Fruit fly (Drosophila melanogaster): ENCODE data around the gene CG3842.
A peak's percentile ranks its signal among the peaks of the same experiment; 100 is the strongest.

Gene CG3842

DNA sequence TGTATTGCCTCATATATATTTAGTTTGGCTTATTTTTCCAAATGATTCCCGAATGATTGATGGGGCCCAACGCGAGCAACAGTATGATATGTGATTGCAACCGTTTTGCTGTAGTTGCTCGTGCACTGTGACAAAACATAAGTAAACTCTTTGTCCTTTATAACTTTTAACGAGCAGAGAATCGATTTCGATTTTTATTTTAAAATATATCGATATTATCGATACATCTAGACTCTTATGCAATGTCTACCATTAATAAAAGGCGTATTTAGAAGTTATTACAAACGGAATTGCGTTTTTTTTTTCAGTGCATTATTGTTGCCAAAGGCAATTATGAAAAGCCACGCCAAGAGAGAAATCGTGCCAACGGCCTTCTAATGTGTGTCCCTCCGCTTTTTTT, 22.0 kb upstream of the CG3842 start:
- no peak for TF ChIP-seq CG11617 (GFP tag; optimal IDR thresholded peaks at IDR 0.05)
- no peak for TF ChIP-seq CG12768 (GFP tag; optimal IDR thresholded peaks at IDR 0.05)
- TF ChIP-seq CG5204 (GFP tag; optimal IDR thresholded peaks at IDR 0.05), result no peak
- no peak for TF ChIP-seq Clk (GFP tag; optimal IDR thresholded peaks at IDR 0.05)
- no peak for TF ChIP-seq Crg-1 (GFP tag; optimal IDR thresholded peaks at IDR 0.05)
- TF ChIP-seq kay (GFP tag; ENCODE audit: borderline replicate concordance), result no peak
- no peak for TF ChIP-seq cic (GFP tag; optimal IDR thresholded peaks at IDR 0.05)
- TF ChIP-seq tj (GFP tag; optimal IDR thresholded peaks at IDR 0.05), result no peak
- TF ChIP-seq CG7101 (tag; optimal IDR thresholded peaks at IDR 0.05), result no peak
- TF ChIP-seq CG1620 (GFP tag; optimal IDR thresholded peaks at IDR 0.05), result no peak
- TF ChIP-seq CG33017 (tag; optimal IDR thresholded peaks at IDR 0.05), result no peak
- no peak for TF ChIP-seq CG14711 (tag; optimal IDR thresholded peaks at IDR 0.05)
- TF ChIP-seq Mnt (GFP tag; optimal IDR thresholded peaks at IDR 0.05), result no peak
- TF ChIP-seq toe (GFP tag; optimal IDR thresholded peaks at IDR 0.05), result no peak
- TF ChIP-seq cnc (optimal IDR thresholded peaks at IDR 0.05), result no peak
- no peak for TF ChIP-seq CG7045 (GFP tag; optimal IDR thresholded peaks at IDR 0.05)
- no peak for TF ChIP-seq Hr96 (GFP tag; optimal IDR thresholded peaks at IDR 0.05)

DNA sequence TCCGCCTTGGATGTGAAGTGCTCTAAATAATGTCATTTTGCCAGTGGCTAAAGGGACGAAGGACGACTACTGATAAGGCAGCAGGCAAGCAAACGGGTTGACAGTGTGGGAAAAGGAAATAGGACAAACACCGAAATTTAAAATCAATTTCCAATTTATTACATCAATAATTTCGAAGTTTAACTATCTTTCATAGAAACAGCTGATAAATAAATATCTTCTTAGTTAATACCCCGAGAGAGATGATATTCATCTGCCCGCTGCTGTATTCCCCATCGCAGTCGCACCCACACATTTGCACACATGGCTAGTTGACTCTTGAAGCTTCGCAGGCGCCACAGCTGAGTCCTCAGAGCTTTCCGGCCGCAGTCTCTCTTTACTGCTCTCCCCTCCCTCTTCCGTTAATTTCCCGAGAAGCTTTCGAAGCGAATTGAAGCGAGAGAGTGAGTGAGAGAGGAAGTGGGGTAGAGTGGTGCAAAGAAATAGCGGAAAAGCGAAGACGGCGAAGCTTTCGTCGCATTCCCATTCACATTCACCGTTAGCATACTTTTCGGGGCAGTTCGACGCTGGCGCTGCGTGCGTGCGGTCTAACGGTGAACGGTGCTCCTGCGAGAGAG, 20.6 kb upstream of the CG3842 start:
- TF ChIP-seq bab1 (GFP tag; optimal IDR thresholded peaks at IDR 0.05) (no peak), Clk (GFP tag; optimal IDR thresholded peaks at IDR 0.05) (peak; percentile 17), kay (GFP tag; ENCODE audit: borderline replicate concordance) (no peak), toe (GFP tag; optimal IDR thresholded peaks at IDR 0.05) (peak; percentile 11), pad (GFP tag; optimal IDR thresholded peaks at IDR 0.05) (peak; percentile 21), Mnt (GFP tag; optimal IDR thresholded peaks at IDR 0.05) (no peak), Crg-1 (GFP tag; optimal IDR thresholded peaks at IDR 0.05) (no peak), CG12768 (GFP tag; optimal IDR thresholded peaks at IDR 0.05) (peak; percentile 50), CG5204 (GFP tag; optimal IDR thresholded peaks at IDR 0.05) (peak; percentile 12), cnc (optimal IDR thresholded peaks at IDR 0.05) (no peak), CG7045 (GFP tag; optimal IDR thresholded peaks at IDR 0.05) (peak; percentile 66), CG7101 (tag; optimal IDR thresholded peaks at IDR 0.05) (peak; percentile 69), tj (GFP tag; optimal IDR thresholded peaks at IDR 0.05) (peak; percentile 4), cic (GFP tag; optimal IDR thresholded peaks at IDR 0.05) (no peak), CG14711 (tag; optimal IDR thresholded peaks at IDR 0.05) (peak; percentile 25), CG33017 (tag; optimal IDR thresholded peaks at IDR 0.05) (peak; percentile 52), CG11617 (GFP tag; optimal IDR thresholded peaks at IDR 0.05) (peak; percentile 22), Hr96 (GFP tag; optimal IDR thresholded peaks at IDR 0.05) (peak; percentile 36), ovo (GFP tag; optimal IDR thresholded peaks at IDR 0.05) (no peak), CG1620 (GFP tag; optimal IDR thresholded peaks at IDR 0.05) (no peak)

DNA sequence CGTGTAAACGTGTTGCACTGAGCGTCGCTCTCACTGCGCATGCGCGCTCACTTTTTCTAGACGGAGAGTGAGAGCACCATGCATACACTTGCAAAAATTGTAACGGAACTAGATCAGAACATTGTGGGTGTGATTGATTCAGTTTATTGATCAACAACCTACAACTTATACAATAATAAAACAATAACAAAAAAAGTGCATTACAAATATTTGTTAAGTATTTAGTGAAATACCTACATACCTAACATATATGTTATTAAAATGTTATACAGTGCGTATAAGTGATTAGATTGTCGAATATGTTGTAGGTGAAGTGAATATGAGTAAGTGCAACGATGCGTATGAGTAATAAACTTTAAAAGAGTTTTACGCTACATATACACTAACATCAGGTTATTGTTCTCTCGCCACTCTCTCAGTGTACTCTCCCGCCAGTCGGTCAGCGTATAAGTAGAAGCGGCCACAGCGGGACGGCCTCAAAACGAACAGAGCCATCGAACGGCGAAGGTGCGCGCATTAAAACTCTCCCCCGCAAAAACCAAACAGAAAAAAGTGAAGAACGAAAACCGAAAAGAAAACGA, 7.1 kb upstream of the CG3842 start, which contains the start of gene CG42240:
TSS of gene CG42240 (plus strand) at position 474 of the 581 bp plus-strand sequence.
- TF ChIP-seq cnc (optimal IDR thresholded peaks at IDR 0.05) (no peak), CG5204 (GFP tag; optimal IDR thresholded peaks at IDR 0.05) (peak; percentile 79), bab1 (GFP tag; optimal IDR thresholded peaks at IDR 0.05) (peak; percentile 96), kay (GFP tag; ENCODE audit: borderline replicate concordance) (peak; percentile 92), CG11617 (GFP tag; optimal IDR thresholded peaks at IDR 0.05) (peak; percentile 96), CG1620 (GFP tag; optimal IDR thresholded peaks at IDR 0.05) (peak; percentile 54), CG7045 (GFP tag; optimal IDR thresholded peaks at IDR 0.05) (peak; percentile 89), Hr96 (GFP tag; optimal IDR thresholded peaks at IDR 0.05) (peak; percentile 83), tj (GFP tag; optimal IDR thresholded peaks at IDR 0.05) (peak; percentile 82), Crg-1 (GFP tag; optimal IDR thresholded peaks at IDR 0.05) (peak; percentile 73), ovo (GFP tag; optimal IDR thresholded peaks at IDR 0.05) (peak; percentile 71), CG7101 (tag; optimal IDR thresholded peaks at IDR 0.05) (peak; percentile 93), cic (GFP tag; optimal IDR thresholded peaks at IDR 0.05) (peak; percentile 74), CG33017 (tag; optimal IDR thresholded peaks at IDR 0.05) (peak; percentile 85), Clk (GFP tag; optimal IDR thresholded peaks at IDR 0.05) (peak; percentile 46), pad (GFP tag; optimal IDR thresholded peaks at IDR 0.05) (peak; percentile 81), CG14711 (tag; optimal IDR thresholded peaks at IDR 0.05) (peak; percentile 86), CG12768 (GFP tag; optimal IDR thresholded peaks at IDR 0.05) (peak; percentile 86), toe (GFP tag; optimal IDR thresholded peaks at IDR 0.05) (peak; percentile 61), Mnt (GFP tag; optimal IDR thresholded peaks at IDR 0.05) (peak; percentile 65)

DNA sequence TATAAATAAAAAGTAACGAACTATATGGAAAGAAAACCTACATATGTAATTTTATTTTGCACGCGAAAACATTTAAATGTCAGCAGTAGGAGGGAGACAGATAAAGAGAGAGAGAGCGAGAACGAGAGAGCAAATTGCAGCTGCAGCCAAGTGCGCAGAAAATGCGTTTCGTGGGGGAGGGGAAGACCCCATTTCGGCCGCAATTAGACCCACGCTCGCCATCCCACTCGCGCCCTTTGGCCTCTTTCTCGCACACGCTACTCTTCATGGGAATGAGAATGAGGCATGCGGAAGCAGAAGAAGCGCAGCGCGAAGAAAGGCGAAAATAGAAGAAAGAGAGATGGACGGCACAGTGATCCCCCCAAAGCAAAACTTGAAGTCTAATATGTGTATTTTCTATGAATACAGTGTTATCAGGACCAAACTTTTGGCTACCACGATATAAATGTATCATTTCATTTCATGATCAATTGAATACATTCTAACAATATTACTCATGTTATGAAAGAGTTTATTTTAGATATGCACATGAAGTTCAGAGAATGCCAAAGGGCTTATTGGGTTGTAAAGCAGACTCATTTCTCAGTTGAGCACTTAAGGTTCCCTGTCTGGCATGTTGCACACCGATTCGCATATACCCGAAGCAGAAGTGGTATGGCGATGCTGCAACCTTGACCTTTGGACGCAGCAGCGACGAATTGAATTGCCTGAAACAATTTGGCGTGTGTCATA, 4.4 kb upstream of the CG3842 start:
- TF ChIP-seq cnc (optimal IDR thresholded peaks at IDR 0.05) (no peak), Clk (GFP tag; optimal IDR thresholded peaks at IDR 0.05) (no peak), kay (GFP tag; ENCODE audit: borderline replicate concordance) (peak; percentile 36), ovo (GFP tag; optimal IDR thresholded peaks at IDR 0.05) (no peak), bab1 (GFP tag; optimal IDR thresholded peaks at IDR 0.05) (peak; percentile 53), CG7045 (GFP tag; optimal IDR thresholded peaks at IDR 0.05) (peak; percentile 23), Mnt (GFP tag; optimal IDR thresholded peaks at IDR 0.05) (peak; percentile 37), CG5204 (GFP tag; optimal IDR thresholded peaks at IDR 0.05) (peak; percentile 47), CG12768 (GFP tag; optimal IDR thresholded peaks at IDR 0.05) (peak; percentile 30), CG33017 (tag; optimal IDR thresholded peaks at IDR 0.05) (no peak), tj (GFP tag; optimal IDR thresholded peaks at IDR 0.05) (peak; percentile 65), Hr96 (GFP tag; optimal IDR thresholded peaks at IDR 0.05) (peak; percentile 53), CG11617 (GFP tag; optimal IDR thresholded peaks at IDR 0.05) (peak; percentile 57), pad (GFP tag; optimal IDR thresholded peaks at IDR 0.05) (peak; percentile 14), Crg-1 (GFP tag; optimal IDR thresholded peaks at IDR 0.05) (peak; percentile 23), CG14711 (tag; optimal IDR thresholded peaks at IDR 0.05) (no peak)

DNA sequence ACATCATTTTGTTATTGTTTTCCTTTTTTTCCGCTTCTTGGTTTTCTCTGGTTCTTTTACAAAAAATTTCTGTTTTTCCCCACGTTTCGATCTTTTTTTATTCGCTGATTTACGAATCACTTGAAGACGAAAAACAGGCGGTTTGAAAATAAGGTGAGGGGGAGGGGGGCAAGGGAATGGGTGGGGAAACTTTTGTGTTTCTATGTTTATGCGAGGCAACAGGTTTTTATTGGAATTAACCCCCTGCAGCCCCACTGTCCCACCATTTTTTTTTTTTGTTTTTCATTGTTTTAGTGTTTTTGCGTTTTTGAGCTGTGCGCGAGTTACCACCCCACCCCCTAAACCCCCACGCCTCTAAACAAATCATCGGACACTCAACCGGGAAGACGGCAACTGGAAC, 2.6 kb upstream of the CG3842 start:
- TF ChIP-seq Hr96 (GFP tag; optimal IDR thresholded peaks at IDR 0.05) (no peak), ovo (GFP tag; optimal IDR thresholded peaks at IDR 0.05) (no peak), Clk (GFP tag; optimal IDR thresholded peaks at IDR 0.05) (no peak), pad (GFP tag; optimal IDR thresholded peaks at IDR 0.05) (no peak), cnc (optimal IDR thresholded peaks at IDR 0.05) (no peak), Crg-1 (GFP tag; optimal IDR thresholded peaks at IDR 0.05) (no peak), CG7101 (tag; optimal IDR thresholded peaks at IDR 0.05) (no peak), CG12768 (GFP tag; optimal IDR thresholded peaks at IDR 0.05) (no peak), tj (GFP tag; optimal IDR thresholded peaks at IDR 0.05) (no peak), bab1 (GFP tag; optimal IDR thresholded peaks at IDR 0.05) (no peak), CG11617 (GFP tag; optimal IDR thresholded peaks at IDR 0.05) (no peak), CG1620 (GFP tag; optimal IDR thresholded peaks at IDR 0.05) (no peak), CG7045 (GFP tag; optimal IDR thresholded peaks at IDR 0.05) (no peak), kay (GFP tag; ENCODE audit: borderline replicate concordance) (no peak), cic (GFP tag; optimal IDR thresholded peaks at IDR 0.05) (no peak)
